Worm (Caenorhabditis elegans) whole organism, mixed stage, embryonic: ENCODE data around the gene C25H3.1.

Source experiments
- M03D4.4 ChIP-seq: sonication (generic microtip); optimal IDR thresholded peaks from 2 replicates; lab custom pipeline; 2017; ENCODE audit warnings: mild to moderate bottlenecking, missing genetic modification characterization, missing compliant biosample characterization
- bed-3 ChIP-seq: fragments of 200-800 bp; sonication (Bioruptor generic); optimal IDR thresholded peaks from 3 replicates; lab custom pipeline; 2018; ENCODE audit warnings: mild to moderate bottlenecking, missing genetic modification characterization, moderate library complexity, missing compliant biosample characterization
- blmp-1 ChIP-seq: fragments of 150-350 bp; optimal IDR thresholded peaks from 2 replicates; lab custom pipeline; 2014; ENCODE audit warnings: missing biosample characterization, missing genetic modification characterization
- ceh-39 ChIP-seq: fragments of 150-350 bp; optimal IDR thresholded peaks from 2 replicates; lab custom pipeline; 2014; ENCODE audit warnings: missing biosample characterization, missing genetic modification characterization
- ceh-43 ChIP-seq: fragments of 200-800 bp; sonication (Bioruptor generic); optimal IDR thresholded peaks from 2 replicates; lab custom pipeline; 2018; ENCODE audit warnings: mild to moderate bottlenecking, missing genetic modification characterization, moderate library complexity, missing compliant biosample characterization
- ceh-83 ChIP-seq: fragments of 200-800 bp; sonication (Bioruptor generic); optimal IDR thresholded peaks from 2 replicates; lab custom pipeline; 2018; ENCODE audit warnings: mild to moderate bottlenecking, missing genetic modification characterization, missing compliant biosample characterization
- ces-1 ChIP-seq: fragments of 150-350 bp; optimal IDR thresholded peaks from 2 replicates; lab custom pipeline; 2014; ENCODE audit warnings: missing biosample characterization, missing genetic modification reagents, missing genetic modification characterization
- cnd-1 ChIP-seq: fragments of 200-800 bp; sonication (Bioruptor generic); optimal IDR thresholded peaks from 2 replicates; lab custom pipeline; 2018; ENCODE audit warnings: mild to moderate bottlenecking, missing genetic modification characterization, missing compliant biosample characterization
- drap-1 ChIP-seq: fragments of 200-800 bp; sonication (Bioruptor generic); optimal IDR thresholded peaks from 3 replicates; lab custom pipeline; 2018; ENCODE audit warnings: mild to moderate bottlenecking, missing genetic modification characterization, missing compliant biosample characterization
- elt-1 ChIP-seq: sonication (generic microtip); optimal IDR thresholded peaks from 2 replicates; lab custom pipeline; 2017; ENCODE audit warnings: missing genetic modification characterization, mild to moderate bottlenecking, missing compliant biosample characterization, antibody characterized with exemption, moderate library complexity, borderline replicate concordance; ENCODE audit not compliant: insufficient read depth
- elt-3 ChIP-seq: fragments of 150-350 bp; optimal IDR thresholded peaks from 2 replicates; lab custom pipeline; 2014; ENCODE audit warnings: missing biosample characterization, missing genetic modification characterization
- flh-1 ChIP-seq: fragments of 200-800 bp; sonication (Bioruptor generic); optimal IDR thresholded peaks from 2 replicates; lab custom pipeline; 2018; ENCODE audit warnings: mild to moderate bottlenecking, missing genetic modification characterization, moderate library complexity, missing compliant biosample characterization
- ham-2 ChIP-seq: fragments of 200-800 bp; sonication (Bioruptor generic); optimal IDR thresholded peaks from 2 replicates; lab custom pipeline; 2018; ENCODE audit warnings: mild to moderate bottlenecking, missing genetic modification characterization, missing compliant biosample characterization
- hlh-1 ChIP-seq: fragments of 150-350 bp; optimal IDR thresholded peaks from 2 replicates; lab custom pipeline; 2014; ENCODE audit warnings: missing biosample characterization, missing genetic modification reagents, missing genetic modification characterization
- lin-13 ChIP-seq: fragments of 150-350 bp; optimal IDR thresholded peaks from 2 replicates; lab custom pipeline; 2014; ENCODE audit warnings: missing biosample characterization, missing genetic modification characterization
- lin-32 ChIP-seq: fragments of 200-800 bp; sonication (Bioruptor generic); optimal IDR thresholded peaks from 2 replicates; lab custom pipeline; 2018; ENCODE audit warnings: mild to moderate bottlenecking, missing genetic modification characterization, missing compliant biosample characterization
- lsy-2 ChIP-seq: fragments of 150-350 bp; optimal IDR thresholded peaks from 2 replicates; lab custom pipeline; 2014; ENCODE audit warnings: missing biosample characterization, missing genetic modification characterization
- mab-5 ChIP-seq: fragments of 150-350 bp; optimal IDR thresholded peaks from 2 replicates; lab custom pipeline; 2014; ENCODE audit warnings: missing biosample characterization, missing genetic modification characterization
- mep-1 ChIP-seq: fragments of 150-350 bp; optimal IDR thresholded peaks from 2 replicates; lab custom pipeline; 2017; ENCODE audit warnings: missing biosample characterization, missing genetic modification reagents, missing genetic modification characterization, inconsistent platforms
- mls-2 ChIP-seq: sonication (generic microtip); optimal IDR thresholded peaks from 2 replicates; lab custom pipeline; 2016; ENCODE audit warnings: mild to moderate bottlenecking, missing genetic modification characterization, moderate library complexity, missing compliant biosample characterization
- nhr-12 ChIP-seq: fragments of 150-350 bp; optimal IDR thresholded peaks from 2 replicates; lab custom pipeline; 2014; ENCODE audit warnings: missing biosample characterization, missing genetic modification characterization
- nhr-2 ChIP-seq: fragments of 150-350 bp; optimal IDR thresholded peaks from 2 replicates; lab custom pipeline; 2014; ENCODE audit warnings: missing biosample characterization, missing genetic modification characterization
- nhr-237 ChIP-seq: fragments of 150-350 bp; optimal IDR thresholded peaks from 2 replicates; lab custom pipeline; 2014; ENCODE audit warnings: missing biosample characterization, missing genetic modification characterization
- nhr-28 ChIP-seq: fragments of 150-350 bp; optimal IDR thresholded peaks from 2 replicates; lab custom pipeline; 2014; ENCODE audit warnings: missing biosample characterization, missing genetic modification characterization
- nhr-76 ChIP-seq: sonication (generic microtip); optimal IDR thresholded peaks from 2 replicates; lab custom pipeline; 2017; ENCODE audit warnings: missing biosample characterization, missing genetic modification characterization
- pha-4 ChIP-seq: fragments of 150-350 bp; optimal IDR thresholded peaks from 2 replicates; lab custom pipeline; 2018; ENCODE audit warnings: missing biosample characterization, missing genetic modification reagents, missing genetic modification characterization
- sem-2 ChIP-seq: fragments of 200-800 bp; sonication (Bioruptor generic); optimal IDR thresholded peaks from 2 replicates; lab custom pipeline; 2018; ENCODE audit warnings: mild to moderate bottlenecking, missing genetic modification characterization, missing compliant biosample characterization
- snpc-4 ChIP-seq: fragments of 150-350 bp; optimal IDR thresholded peaks from 2 replicates; lab custom pipeline; 2014; ENCODE audit warnings: missing biosample characterization, missing genetic modification characterization
- sptf-1 ChIP-seq: sonication (generic microtip); optimal IDR thresholded peaks from 2 replicates; lab custom pipeline; 2017; ENCODE audit warnings: mild to moderate bottlenecking, missing genetic modification characterization, moderate library complexity, missing compliant biosample characterization
- tbx-8 ChIP-seq: fragments of 200-800 bp; sonication (Bioruptor generic); optimal IDR thresholded peaks from 2 replicates; lab custom pipeline; 2018; ENCODE audit warnings: mild to moderate bottlenecking, missing genetic modification characterization, moderate library complexity, missing compliant biosample characterization
- unc-120 ChIP-seq: sonication (generic microtip); optimal IDR thresholded peaks from 2 replicates; lab custom pipeline; 2017; ENCODE audit warnings: missing genetic modification characterization, missing compliant biosample characterization; ENCODE audit not compliant: poor library complexity, severe bottlenecking
- unc-39 ChIP-seq: fragments of 150-350 bp; optimal IDR thresholded peaks from 2 replicates; lab custom pipeline; 2014; ENCODE audit warnings: missing biosample characterization, missing genetic modification characterization
- unc-62 ChIP-seq: fragments of 150-350 bp; optimal IDR thresholded peaks from 2 replicates; lab custom pipeline; 2014; ENCODE audit warnings: missing biosample characterization, missing genetic modification reagents, missing genetic modification characterization
- zip-8 ChIP-seq: fragments of 150-350 bp; optimal IDR thresholded peaks from 2 replicates; lab custom pipeline; 2014; ENCODE audit warnings: missing biosample characterization, missing genetic modification characterization
- ztf-11 ChIP-seq: fragments of 150-350 bp; optimal IDR thresholded peaks from 2 replicates; lab custom pipeline; 2014; ENCODE audit warnings: missing biosample characterization, missing genetic modification characterization

Gene C25H3.1

DNA sequence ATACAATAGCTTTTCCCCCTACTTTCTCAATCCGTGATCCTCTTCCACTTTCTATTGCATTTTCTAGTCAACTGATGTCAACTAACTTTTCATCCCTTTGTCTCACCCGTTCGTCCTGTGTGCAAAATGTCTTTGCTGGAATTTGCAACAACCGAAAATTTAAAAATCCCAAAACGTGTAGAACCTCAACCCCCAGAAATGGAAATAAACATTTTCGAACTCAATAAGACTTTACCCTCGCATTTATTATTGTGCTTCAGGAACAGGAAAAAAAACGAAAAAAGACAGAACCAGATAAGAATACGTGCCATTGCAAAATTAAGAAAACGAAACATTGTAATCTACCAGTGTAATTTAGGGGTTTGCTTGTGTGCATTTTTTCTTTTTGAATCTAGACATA is 13.3 kb downstream of the C25H3.1 start:
- TF ChIP-seq flh-1 (GFP tag; lab: Kevin White, UChicago) (no peak), elt-3 (tag; lab: Kevin White, UChicago) (peak; percentile 23)

DNA sequence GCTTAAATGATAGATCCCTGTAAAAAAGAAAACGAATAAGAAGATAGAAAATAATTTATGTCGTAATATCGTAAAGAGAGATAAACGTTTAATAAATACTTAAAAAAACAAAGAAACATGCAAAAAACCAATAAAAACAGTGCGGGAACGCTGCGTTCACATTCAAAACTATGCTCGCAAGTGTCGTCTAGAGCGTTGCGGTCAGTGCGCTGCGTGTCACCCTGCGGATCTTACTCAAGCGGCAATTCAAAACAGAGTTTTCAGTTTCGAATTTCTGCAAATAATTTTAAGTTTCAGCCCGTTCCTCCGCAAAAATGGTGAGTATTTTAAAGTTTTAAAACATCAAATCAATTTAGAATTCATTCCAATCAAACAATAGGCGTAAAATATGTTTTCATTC is 15.9 kb downstream of the C25H3.1 start, which contains the start of the genes tiar-1 and lelo-4:
Gene tiar-1 (minus strand): TSS at position 17 of the 400 bp plus-strand sequence.
Gene lelo-4 (plus strand): TSS at position 118 of the 400 bp plus-strand sequence.
- TF ChIP-seq lin-13 (tag; lab: Kevin White, UChicago) (peak; percentile 53), hlh-1 (tag; lab: Kevin White, UChicago) (peak; percentile 46), sptf-1 (tag; lab: Kevin White, UChicago) (peak; percentile 35), mep-1 (peak; percentile 77), nhr-28 (tag; lab: Kevin White, UChicago) (no peak), unc-120 (no peak), unc-39 (tag; lab: Kevin White, UChicago) (no peak), lsy-2 (peak; percentile 74), pha-4 (peak; percentile 45), bed-3 (GFP tag; lab: Kevin White, UChicago) (no peak), snpc-4 (no peak), nhr-2 (tag; lab: Kevin White, UChicago) (no peak), zip-8 (tag; lab: Kevin White, UChicago) (no peak), ceh-83 (GFP tag; lab: Kevin White, UChicago) (no peak), sem-2 (GFP tag; lab: Kevin White, UChicago) (no peak), unc-62 (GFP tag; lab: Kevin White, UChicago) (no peak), M03D4.4 (peak; percentile 7), ceh-39 (tag; lab: Kevin White, UChicago) (peak; percentile 47), nhr-76 (tag; lab: Kevin White, UChicago) (no peak), ham-2 (no peak), tbx-8 (GFP tag; lab: Kevin White, UChicago) (no peak), blmp-1 (tag; lab: Kevin White, UChicago) (no peak), elt-1 (tag; lab: Kevin White, UChicago) (no peak), nhr-12 (tag; lab: Kevin White, UChicago) (no peak), ztf-11 (tag; lab: Kevin White, UChicago) (no peak), nhr-237 (tag; lab: Kevin White, UChicago) (peak; percentile 49), mls-2 (tag; lab: Kevin White, UChicago) (peak; percentile 57), ceh-43 (GFP tag; lab: Kevin White, UChicago) (no peak), lin-32 (no peak), cnd-1 (tag; lab: Kevin White, UChicago) (no peak), flh-1 (GFP tag; lab: Kevin White, UChicago) (no peak), drap-1 (GFP tag; lab: Kevin White, UChicago) (no peak), mab-5 (tag; lab: Kevin White, UChicago) (no peak), ces-1 (GFP tag; lab: Kevin White, UChicago) (no peak), elt-3 (tag; lab: Kevin White, UChicago) (no peak)

DNA sequence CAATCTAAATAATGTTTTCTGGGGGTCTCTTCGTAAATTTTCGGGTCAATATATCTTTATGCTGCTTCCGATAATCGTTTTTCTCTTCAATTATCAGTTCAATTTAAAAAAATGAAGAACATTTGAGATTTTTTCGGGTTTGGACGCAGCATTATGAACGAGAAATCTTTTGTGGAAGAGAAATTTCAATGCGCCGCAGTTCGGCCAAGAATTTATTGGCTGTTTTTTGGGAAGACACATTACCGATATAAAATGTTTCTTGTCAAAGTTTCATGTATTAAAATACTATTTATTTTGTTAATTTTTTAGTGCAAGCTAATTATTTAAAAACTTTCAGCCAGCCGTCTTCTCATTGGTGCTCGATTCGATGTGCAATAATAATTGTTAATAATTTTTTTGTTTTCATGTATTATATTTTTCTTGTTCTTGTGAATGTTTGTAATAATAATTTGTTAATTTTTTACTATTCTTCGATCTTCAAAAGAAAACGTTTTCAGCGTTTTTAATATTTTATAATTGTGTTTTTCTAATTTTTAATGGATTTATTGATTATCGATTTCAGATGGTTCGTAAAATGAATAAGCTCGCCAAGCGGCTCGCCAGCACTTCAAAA is 17.0 kb downstream of the C25H3.1 start, which contains the start of the genes C18A3.10 and C18A3.3:
Gene C18A3.10 (minus strand): TSS at position 101 of the 613 bp plus-strand sequence.
Gene C18A3.3 (plus strand): TSS at position 563 of the 613 bp plus-strand sequence.
- no peak for TF ChIP-seq cnd-1 (tag; lab: Kevin White, UChicago)
- TF ChIP-seq unc-120, result no peak
- no peak for TF ChIP-seq elt-1 (tag; lab: Kevin White, UChicago)
- TF ChIP-seq nhr-237 (tag; lab: Kevin White, UChicago), result no peak
- TF ChIP-seq nhr-28 (tag; lab: Kevin White, UChicago), result no peak
- no peak for TF ChIP-seq mls-2 (tag; lab: Kevin White, UChicago)
- TF ChIP-seq blmp-1 (tag; lab: Kevin White, UChicago), result no peak
- no peak for TF ChIP-seq zip-8 (tag; lab: Kevin White, UChicago)
- TF ChIP-seq nhr-2 (tag; lab: Kevin White, UChicago), result no peak
- TF ChIP-seq ceh-39 (tag; lab: Kevin White, UChicago), result no peak
- no peak for TF ChIP-seq ces-1 (GFP tag; lab: Kevin White, UChicago)
